Worm (Caenorhabditis elegans) whole organism, young adult: ENCODE data around the gene cest-2.2.

ENCODE experiments used
- B0035.1 ChIP-seq: sonication (generic microtip); optimal IDR thresholded peaks from 2 replicates; lab custom pipeline; 2016; ENCODE audit warnings: missing genetic modification characterization, mild to moderate bottlenecking, missing compliant biosample characterization, missing genotype, missing genetic modification reagents
- B0336.3 ChIP-seq: fragments of 200-800 bp; sonication (Bioruptor generic); IDR thresholded peaks from 2 replicates; pipeline ENCODE4 v1.3.6; 2022; ENCODE audit warnings: missing genetic modification characterization, missing compliant biosample characterization
- F23B12.7 ChIP-seq: sonication (generic microtip); optimal IDR thresholded peaks from 2 replicates; lab custom pipeline; 2017; ENCODE audit warnings: missing genetic modification characterization, mild to moderate bottlenecking, missing compliant biosample characterization, antibody characterized with exemption, moderate library complexity; ENCODE audit not compliant: insufficient read depth
- F39B2.1 ChIP-seq: fragments of 200-800 bp; sonication (Bioruptor generic); IDR thresholded peaks from 2 replicates; pipeline ENCODE4 v1.3.6; 2022; ENCODE audit warnings: missing genetic modification reagents, missing genetic modification characterization, missing compliant biosample characterization
- F57A8.1 ChIP-seq: fragments of 200-800 bp; sonication (Bioruptor generic); optimal IDR thresholded peaks from 2 replicates; lab custom pipeline; 2018; ENCODE audit warnings: mild to moderate bottlenecking, missing genetic modification characterization, moderate library complexity, missing compliant biosample characterization
- K11D2.4 ChIP-seq: fragments of 200-800 bp; sonication (Bioruptor generic); IDR thresholded peaks from 2 replicates; pipeline ENCODE4 v1.3.6; 2022; ENCODE audit warnings: missing genetic modification reagents, missing genetic modification characterization, missing compliant biosample characterization
- T26A5.8 ChIP-seq: sonication (generic microtip); optimal IDR thresholded peaks from 2 replicates; lab custom pipeline; 2016; ENCODE audit warnings: missing genetic modification characterization, missing compliant biosample characterization
- Y56A3A.18 ChIP-seq: fragments of 200-800 bp; sonication (Bioruptor generic); IDR thresholded peaks from 2 replicates; pipeline ENCODE4 v1.3.6; 2022; ENCODE audit warnings: missing genetic modification reagents, missing genetic modification characterization, missing compliant biosample characterization
- Y79H2A.3 ChIP-seq: fragments of 200-800 bp; sonication (Bioruptor generic); conservative IDR thresholded peaks from 2 replicates; pipeline ENCODE4 v1.3.6; 2022; ENCODE audit warnings: missing genetic modification reagents, missing genetic modification characterization, missing compliant biosample characterization
- Y95B8A.8 ChIP-seq: fragments of 200-800 bp; sonication (Bioruptor generic); IDR thresholded peaks from 2 replicates; pipeline ENCODE4 v1.3.6; 2022; ENCODE audit warnings: missing genetic modification reagents, missing genetic modification characterization, missing compliant biosample characterization
- ZK185.1 ChIP-seq: sonication (generic microtip); optimal IDR thresholded peaks from 2 replicates; lab custom pipeline; 2016; ENCODE audit warnings: mild to moderate bottlenecking, missing genetic modification characterization, missing compliant biosample characterization; ENCODE audit not compliant: poor library complexity, severe bottlenecking
- aptf-2 ChIP-seq: fragments of 200-800 bp; sonication (Bioruptor generic); conservative IDR thresholded peaks from 2 replicates; pipeline ENCODE4 v1.3.6; 2022; ENCODE audit warnings: missing genetic modification reagents, missing genetic modification characterization, missing compliant biosample characterization
- atf-7 ChIP-seq: sonication (generic microtip); optimal IDR thresholded peaks from 2 replicates; lab custom pipeline; 2017; ENCODE audit warnings: mild to moderate bottlenecking, missing genetic modification characterization, missing compliant biosample characterization
- attf-3 ChIP-seq: fragments of 200-800 bp; sonication (Bioruptor generic); conservative IDR thresholded peaks from 2 replicates; pipeline ENCODE4 v1.3.6; 2022; ENCODE audit warnings: missing genetic modification reagents, missing genetic modification characterization, missing compliant biosample characterization
- attf-6 ChIP-seq: fragments of 200-800 bp; sonication (Bioruptor generic); IDR thresholded peaks from 2 replicates; pipeline ENCODE4 v1.3.6; 2022; ENCODE audit warnings: missing genetic modification reagents, missing genetic modification characterization, missing compliant biosample characterization
- bed-2 ChIP-seq: fragments of 200-800 bp; sonication (Bioruptor generic); IDR thresholded peaks from 2 replicates; pipeline ENCODE4 v1.3.6; 2022; ENCODE audit warnings: missing genetic modification reagents, missing genetic modification characterization, missing compliant biosample characterization
- cebp-1 ChIP-seq, 2 experiments: fragments of 200-800 bp in 1 of 2; sonication (Bioruptor generic) in 1 of 2; sonication (generic microtip) in 1 of 2; IDR thresholded peaks in 1 of 2; optimal IDR thresholded peaks in 1 of 2; 2 replicates each; pipeline versions ENCODE4 v1.3.6 to Lab custom; 2017 to 2022; ENCODE audit warnings: missing compliant biosample characterization in 2 of 2, missing genetic modification characterization in 2 of 2, mild to moderate bottlenecking in 1 of 2, missing genetic modification reagents in 1 of 2, moderate library complexity in 1 of 2
- ceh-58 ChIP-seq: fragments of 200-800 bp; sonication (Bioruptor generic); IDR thresholded peaks from 2 replicates; pipeline ENCODE4 v1.3.6; 2022; ENCODE audit warnings: missing genetic modification characterization, missing compliant biosample characterization
- ceh-79 ChIP-seq: sonication (generic microtip); optimal IDR thresholded peaks from 2 replicates; lab custom pipeline; 2017; ENCODE audit warnings: mild to moderate bottlenecking, missing genetic modification characterization, missing compliant biosample characterization
- chd-7 ChIP-seq: sonication (generic microtip); optimal IDR thresholded peaks from 2 replicates; lab custom pipeline; 2016; ENCODE audit warnings: mild to moderate bottlenecking, missing genetic modification characterization, moderate library complexity, missing compliant biosample characterization
- die-1 ChIP-seq: sonication (generic microtip); optimal IDR thresholded peaks from 2 replicates; lab custom pipeline; 2016; ENCODE audit warnings: missing genotype, mild to moderate bottlenecking, missing genetic modification characterization, missing compliant biosample characterization
- dpl-1 ChIP-seq: fragments of 150-350 bp; optimal IDR thresholded peaks from 2 replicates; lab custom pipeline; 2014; ENCODE audit warnings: missing biosample characterization, missing genetic modification reagents, missing genetic modification characterization
- egl-18 ChIP-seq: fragments of 200-800 bp; sonication (Bioruptor generic); IDR thresholded peaks from 2 replicates; pipeline ENCODE4 v1.3.6; 2022; ENCODE audit warnings: missing genetic modification reagents, missing genetic modification characterization, missing compliant biosample characterization
- egl-44 ChIP-seq: fragments of 200-800 bp; sonication (Bioruptor generic); IDR thresholded peaks from 2 replicates; pipeline ENCODE4 v1.3.6; 2022; ENCODE audit warnings: missing genetic modification reagents, missing genetic modification characterization, missing compliant biosample characterization
- ekl-4 ChIP-seq: fragments of 200-800 bp; sonication (Bioruptor generic); IDR thresholded peaks from 2 replicates; pipeline ENCODE4 v1.3.6; 2022; ENCODE audit warnings: missing genetic modification reagents, missing genetic modification characterization, missing compliant biosample characterization
- fkh-3 ChIP-seq: sonication (generic microtip); optimal IDR thresholded peaks from 2 replicates; lab custom pipeline; 2016; ENCODE audit warnings: mild to moderate bottlenecking, missing genetic modification characterization, missing compliant biosample characterization
- hmg-1.2 ChIP-seq: fragments of 200-800 bp; sonication (Bioruptor generic); IDR thresholded peaks from 2 replicates; pipeline ENCODE4 v1.3.6; 2022; ENCODE audit warnings: missing genetic modification reagents, missing genetic modification characterization, missing compliant biosample characterization
- hmg-20 ChIP-seq: fragments of 200-800 bp; sonication (Bioruptor generic); IDR thresholded peaks from 2 replicates; pipeline ENCODE4 v1.3.6; 2022; ENCODE audit warnings: missing genetic modification reagents, missing genetic modification characterization, missing compliant biosample characterization
- hrde-1 ChIP-seq: sonication (generic microtip); optimal IDR thresholded peaks from 2 replicates; lab custom pipeline; 2016; ENCODE audit warnings: missing genetic modification characterization, mild to moderate bottlenecking, missing compliant biosample characterization, moderate library complexity, missing genotype, missing genetic modification reagents, borderline replicate concordance
- hsf-1 ChIP-seq: fragments of 200-800 bp; sonication (Bioruptor generic); IDR thresholded peaks from 2 replicates; pipeline ENCODE4 v1.3.6; 2022; ENCODE audit warnings: missing genetic modification reagents, missing genetic modification characterization, missing compliant biosample characterization
- let-607 ChIP-seq, 2 experiments: fragments of 200-800 bp in 1 of 2; sonication (Bioruptor generic) in 1 of 2; sonication (generic microtip) in 1 of 2; optimal IDR thresholded peaks; 2 replicates each; lab custom pipeline; 2016 to 2018; ENCODE audit warnings: mild to moderate bottlenecking in 2 of 2, missing compliant biosample characterization in 2 of 2, missing genetic modification characterization in 2 of 2, moderate library complexity in 2 of 2, missing genotype in 1 of 2
- lin-35 ChIP-seq, 3 experiments: fragments of 150-350 bp in 2 of 3; sonication (generic microtip) in 1 of 3; optimal IDR thresholded peaks; 2 replicates each; lab custom pipeline; 2014 to 2018; ENCODE audit warnings: missing biosample characterization in 3 of 3, missing genetic modification characterization in 3 of 3, missing genetic modification reagents in 3 of 3
- madf-10 ChIP-seq: sonication (generic microtip); optimal IDR thresholded peaks from 2 replicates; lab custom pipeline; 2016; ENCODE audit warnings: mild to moderate bottlenecking, missing genetic modification characterization, missing compliant biosample characterization
- mcd-1 ChIP-seq: fragments of 200-800 bp; sonication (Bioruptor generic); IDR thresholded peaks from 2 replicates; pipeline ENCODE4 v1.3.6; 2022; ENCODE audit warnings: missing genetic modification reagents, missing genetic modification characterization, missing compliant biosample characterization
- nfyb-1 ChIP-seq: fragments of 200-800 bp; sonication (Bioruptor generic); IDR thresholded peaks from 2 replicates; pipeline ENCODE4 v1.3.6; 2022; ENCODE audit warnings: missing genetic modification reagents, missing genetic modification characterization, missing compliant biosample characterization
- nhr-179 ChIP-seq: sonication (generic microtip); optimal IDR thresholded peaks from 2 replicates; lab custom pipeline; 2016; ENCODE audit warnings: mild to moderate bottlenecking, missing genetic modification characterization, missing compliant biosample characterization
- nhr-27 ChIP-seq: fragments of 200-800 bp; sonication (Bioruptor generic); optimal IDR thresholded peaks from 2 replicates; lab custom pipeline; 2018; ENCODE audit warnings: mild to moderate bottlenecking, missing genetic modification characterization, moderate library complexity, missing compliant biosample characterization
- repo-1 ChIP-seq: sonication (generic microtip); optimal IDR thresholded peaks from 2 replicates; lab custom pipeline; 2017; ENCODE audit warnings: mild to moderate bottlenecking, missing genetic modification characterization, missing compliant biosample characterization
- sdz-38 ChIP-seq: sonication (generic microtip); optimal IDR thresholded peaks from 2 replicates; lab custom pipeline; 2016; ENCODE audit warnings: missing genotype, missing genetic modification characterization, missing compliant biosample characterization
- sea-2 ChIP-seq: fragments of 200-800 bp; sonication (Bioruptor generic); IDR thresholded peaks from 2 replicates; pipeline ENCODE4 v1.3.6; 2022; ENCODE audit warnings: missing genetic modification characterization, missing compliant biosample characterization
- snpc-1.1 ChIP-seq: sonication (generic microtip); optimal IDR thresholded peaks from 2 replicates; lab custom pipeline; 2017; ENCODE audit warnings: missing genetic modification characterization, mild to moderate bottlenecking, missing compliant biosample characterization, antibody characterized with exemption, moderate library complexity, missing genotype, missing genetic modification reagents; ENCODE audit not compliant: insufficient read depth
- snpc-1.3 ChIP-seq: sonication (generic microtip); optimal IDR thresholded peaks from 2 replicates; lab custom pipeline; 2017; ENCODE audit warnings: missing genetic modification characterization, mild to moderate bottlenecking, missing compliant biosample characterization, antibody characterized with exemption, moderate library complexity, missing genotype, missing genetic modification reagents; ENCODE audit not compliant: insufficient read depth
- tbx-9 ChIP-seq: sonication (generic microtip); optimal IDR thresholded peaks from 2 replicates; lab custom pipeline; 2016; ENCODE audit warnings: borderline replicate concordance, missing genetic modification characterization, inconsistent platforms, missing compliant biosample characterization
- tlf-1 ChIP-seq: fragments of 200-800 bp; sonication (Bioruptor generic); optimal IDR thresholded peaks from 2 replicates; lab custom pipeline; 2018; ENCODE audit warnings: mild to moderate bottlenecking, missing genetic modification characterization, missing compliant biosample characterization
- unc-130 ChIP-seq: sonication (generic microtip); optimal IDR thresholded peaks from 2 replicates; lab custom pipeline; 2016; ENCODE audit warnings: missing genetic modification reagents, missing genetic modification characterization, missing compliant biosample characterization
- xnd-1 ChIP-seq: sonication (generic microtip); optimal IDR thresholded peaks from 2 replicates; lab custom pipeline; 2016; ENCODE audit warnings: missing genotype, missing genetic modification reagents, missing genetic modification characterization, missing compliant biosample characterization
- zim-3 ChIP-seq: sonication (generic microtip); optimal IDR thresholded peaks from 2 replicates; lab custom pipeline; 2017; ENCODE audit warnings: mild to moderate bottlenecking, missing genetic modification characterization, moderate library complexity, missing compliant biosample characterization

cest-2.2 gene

DNA sequence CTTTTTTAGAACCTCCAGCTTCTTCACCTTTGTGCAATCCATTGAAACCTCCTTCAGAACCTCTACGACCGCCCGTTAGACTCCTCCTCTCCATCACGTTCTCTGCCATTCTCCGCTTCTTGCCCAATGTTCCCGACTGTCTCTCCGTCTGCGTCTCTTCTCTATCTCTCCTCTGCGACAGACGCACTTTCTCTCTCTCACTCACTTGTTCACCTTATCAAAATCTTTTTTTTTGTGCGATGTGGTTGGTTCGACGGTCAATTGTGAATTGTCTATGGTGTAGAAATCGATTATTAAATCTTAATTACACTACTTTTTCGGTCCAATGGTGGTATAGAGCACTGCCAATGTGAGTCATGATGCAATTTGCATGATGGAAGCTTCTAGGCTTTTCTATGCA lies 18.3 kb upstream of the cest-2.2 start, which contains the start of gene atfs-1 (continued):
- TF ChIP-seq ZK185.1, result peak; percentile 31
- TF ChIP-seq K11D2.4 (GFP tag; lab: Robert Waterston, UW), result no peak
- peak; percentile 71; the same call in 1 of the 2 replicates for TF ChIP-seq ekl-4 (GFP tag; lab: Robert Waterston, UW)
- TF ChIP-seq hrde-1 (tag; lab: Kevin White, UChicago), result no peak
- TF ChIP-seq let-607 (tag; optimal IDR thresholded peaks at IDR 0.05; lab: Kevin White, UChicago), result no peak
- no peak for TF ChIP-seq sdz-38
- no peak for TF ChIP-seq nhr-179 (tag; lab: Kevin White, UChicago)
- TF ChIP-seq ceh-79 (tag; lab: Kevin White, UChicago), result no peak
- TF ChIP-seq tlf-1 (GFP tag; lab: Kevin White, UChicago), result peak; percentile 14
- TF ChIP-seq T26A5.8 (tag; lab: Kevin White, UChicago), result no peak
- no peak for TF ChIP-seq B0035.1
- TF ChIP-seq B0336.3 (GFP tag; lab: Robert Waterston, UW), result peak; percentile 52; the same call in 1 of the 2 replicates
- no peak for TF ChIP-seq repo-1 (tag; lab: Kevin White, UChicago)
- peak; percentile 88 for TF ChIP-seq hmg-1.2 (GFP tag; lab: Robert Waterston, UW)
- no peak for TF ChIP-seq die-1 (tag; lab: Kevin White, UChicago)
- no peak for TF ChIP-seq aptf-2 (GFP tag; lab: Robert Waterston, UW)
- no peak for TF ChIP-seq F39B2.1 (GFP tag; lab: Robert Waterston, UW)
- TF ChIP-seq hsf-1 (GFP tag; lab: Robert Waterston, UW), result 0 out of 2 replicates have a peak, but pooled peaks have one; percentile 34
- no peak for TF ChIP-seq Y95B8A.8
- TF ChIP-seq dpl-1 (GFP tag; lab: Kevin White, UChicago), result no peak
- TF ChIP-seq Y56A3A.18 (GFP tag; lab: Robert Waterston, UW), result no peak
- no peak for TF ChIP-seq fkh-3
- TF ChIP-seq mcd-1, result peak; percentile 41
- TF ChIP-seq lin-35 (GFP tag; optimal IDR thresholded peaks at IDR 0.05; lab: Kevin White, UChicago), result peak in 1 of 3 experiments; percentile 1
- no peak for TF ChIP-seq nfyb-1 (GFP tag; lab: Robert Waterston, UW)
- TF ChIP-seq nhr-27 (tag; lab: Kevin White, UChicago), result no peak
- TF ChIP-seq snpc-1.1 (tag; lab: Kevin White, UChicago), result no peak
- no peak for TF ChIP-seq ceh-58
- no peak for TF ChIP-seq snpc-1.3 (tag; lab: Kevin White, UChicago)
- no peak for TF ChIP-seq Y79H2A.3 (GFP tag; lab: Robert Waterston, UW)
- TF ChIP-seq egl-18 (GFP tag; lab: Robert Waterston, UW), result no peak
- TF ChIP-seq zim-3, result no peak
- no peak for TF ChIP-seq unc-130
- TF ChIP-seq chd-7 (tag; lab: Kevin White, UChicago), result peak; percentile 28
- TF ChIP-seq attf-3 (GFP tag; lab: Robert Waterston, UW), result no peak
- no peak for TF ChIP-seq F57A8.1 (GFP tag; lab: Kevin White, UChicago)
- no peak for TF ChIP-seq hmg-20
- TF ChIP-seq xnd-1 (tag; lab: Kevin White, UChicago), result no peak
- no peak for TF ChIP-seq sea-2 (GFP tag; lab: Robert Waterston, UW)
- peak; percentile 9 for TF ChIP-seq madf-10 (tag; lab: Kevin White, UChicago)
- TF ChIP-seq cebp-1 (GFP tag; IDR thresholded peaks at IDR 0.05; lab: Robert Waterston, UW), result peak; percentile 58; the same call in 1 of the 2 replicates
- TF ChIP-seq cebp-1 (tag; optimal IDR thresholded peaks at IDR 0.05; lab: Kevin White, UChicago), result peak; percentile 79
- TF ChIP-seq bed-2 (GFP tag; lab: Robert Waterston, UW), result 0 out of 2 replicates have a peak, but pooled peaks have one; percentile 44
- no peak for TF ChIP-seq attf-6
- 0 out of 2 replicates have a peak, but pooled peaks have one; percentile 35 for TF ChIP-seq egl-44 (GFP tag; lab: Robert Waterston, UW)
- TF ChIP-seq F23B12.7, result no peak
- no peak for TF ChIP-seq tbx-9 (tag; lab: Kevin White, UChicago)
- no peak for TF ChIP-seq atf-7
